Fruit fly (Drosophila melanogaster) whole organism, adult: Measurements from ENCODE around the gene Lcp65Ab2.

ENCODE experiments used
- CG11617 ChIP-seq: fragments of 200-800 bp; sonication (Bioruptor generic); optimal IDR thresholded peaks from 2 replicates; lab custom pipeline; 2017; ENCODE audit warnings: mild to moderate bottlenecking, missing biosample characterization, missing genetic modification reagents, missing genetic modification characterization
- CG12768 ChIP-seq: fragments of 200-800 bp; sonication (Bioruptor generic); optimal IDR thresholded peaks from 2 replicates; lab custom pipeline; 2017; ENCODE audit warnings: missing biosample characterization, missing genetic modification characterization, mild to moderate bottlenecking, moderate library complexity, missing genetic modification reagents
- CG14711 ChIP-seq: fragments of 200-800 bp; sonication (Bioruptor generic); optimal IDR thresholded peaks from 2 replicates; lab custom pipeline; 2018; ENCODE audit warnings: missing biosample characterization, mild to moderate bottlenecking, missing genetic modification characterization, moderate library complexity
- CG1620 ChIP-seq: fragments of 200-800 bp; sonication (Bioruptor generic); optimal IDR thresholded peaks from 2 replicates; lab custom pipeline; 2016; ENCODE audit warnings: missing biosample characterization, missing genetic modification characterization
- CG33017 ChIP-seq: fragments of 200-800 bp; sonication (Bioruptor generic); optimal IDR thresholded peaks from 2 replicates; lab custom pipeline; 2018; ENCODE audit warnings: missing biosample characterization, mild to moderate bottlenecking, missing genetic modification characterization, moderate library complexity
- CG5204 ChIP-seq: fragments of 200-800 bp; sonication (Bioruptor generic); optimal IDR thresholded peaks from 2 replicates; lab custom pipeline; 2016; ENCODE audit warnings: missing biosample characterization, missing genetic modification characterization
- CG7045 ChIP-seq: fragments of 200-800 bp; sonication (Bioruptor generic); optimal IDR thresholded peaks from 2 replicates; lab custom pipeline; 2017; ENCODE audit warnings: missing biosample characterization, mild to moderate bottlenecking, missing genetic modification characterization
- CG7101 ChIP-seq: fragments of 200-800 bp; sonication (Bioruptor generic); optimal IDR thresholded peaks from 2 replicates; lab custom pipeline; 2018; ENCODE audit warnings: missing biosample characterization, mild to moderate bottlenecking, missing genetic modification characterization, moderate library complexity
- Clk ChIP-seq: fragments of 200-800 bp; sonication (Bioruptor generic); optimal IDR thresholded peaks from 2 replicates; lab custom pipeline; 2017; ENCODE audit warnings: missing biosample characterization, missing genetic modification characterization
- Crg-1 ChIP-seq: fragments of 200-800 bp; sonication (Bioruptor generic); optimal IDR thresholded peaks from 2 replicates; lab custom pipeline; 2016; ENCODE audit warnings: missing biosample characterization, missing genetic modification characterization
- Hr96 ChIP-seq: fragments of 200-800 bp; sonication (Bioruptor generic); optimal IDR thresholded peaks from 2 replicates; lab custom pipeline; 2016; ENCODE audit warnings: missing biosample characterization, missing genetic modification characterization
- Mnt ChIP-seq: fragments of 200-800 bp; sonication (Bioruptor generic); optimal IDR thresholded peaks from 2 replicates; lab custom pipeline; 2016; ENCODE audit warnings: missing biosample characterization, mild to moderate bottlenecking, missing genetic modification characterization
- bab1 ChIP-seq: fragments of 200-800 bp; sonication (Bioruptor generic); optimal IDR thresholded peaks from 3 replicates; lab custom pipeline; 2019; ENCODE audit warnings: missing biosample characterization, mild to moderate bottlenecking, missing genetic modification characterization, moderate library complexity
- cic ChIP-seq: fragments of 200-800 bp; sonication (Bioruptor generic); optimal IDR thresholded peaks from 2 replicates; lab custom pipeline; 2017; ENCODE audit warnings: missing biosample characterization, mild to moderate bottlenecking, missing genetic modification characterization, moderate library complexity
- cnc ChIP-seq, 2 experiments: fragments of >200 bp; optimal IDR thresholded peaks; 2 replicates each; lab custom pipeline; 2017
- kay ChIP-seq: fragments of 200-800 bp; sonication (Bioruptor generic); peaks from one replicate; lab custom pipeline; 2016; ENCODE audit warnings: missing biosample characterization, missing genetic modification characterization, borderline replicate concordance
- ovo ChIP-seq: fragments of 200-800 bp; sonication (Bioruptor generic); optimal IDR thresholded peaks from 2 replicates; lab custom pipeline; 2016; ENCODE audit warnings: missing biosample characterization, missing genetic modification characterization
- pad ChIP-seq: fragments of 200-800 bp; sonication (Bioruptor generic); optimal IDR thresholded peaks from 3 replicates; lab custom pipeline; 2017; ENCODE audit warnings: missing biosample characterization, missing genetic modification characterization, mild to moderate bottlenecking, moderate library complexity, missing genetic modification reagents
- tj ChIP-seq: fragments of 200-800 bp; sonication (Bioruptor generic); optimal IDR thresholded peaks from 3 replicates; lab custom pipeline; 2017; ENCODE audit warnings: missing biosample characterization, mild to moderate bottlenecking, missing genetic modification characterization, moderate library complexity
- toe ChIP-seq: fragments of 200-800 bp; sonication (Bioruptor generic); optimal IDR thresholded peaks from 2 replicates; lab custom pipeline; 2016; ENCODE audit warnings: missing biosample characterization, missing genetic modification characterization

The Lcp65Ab2 gene

DNA sequence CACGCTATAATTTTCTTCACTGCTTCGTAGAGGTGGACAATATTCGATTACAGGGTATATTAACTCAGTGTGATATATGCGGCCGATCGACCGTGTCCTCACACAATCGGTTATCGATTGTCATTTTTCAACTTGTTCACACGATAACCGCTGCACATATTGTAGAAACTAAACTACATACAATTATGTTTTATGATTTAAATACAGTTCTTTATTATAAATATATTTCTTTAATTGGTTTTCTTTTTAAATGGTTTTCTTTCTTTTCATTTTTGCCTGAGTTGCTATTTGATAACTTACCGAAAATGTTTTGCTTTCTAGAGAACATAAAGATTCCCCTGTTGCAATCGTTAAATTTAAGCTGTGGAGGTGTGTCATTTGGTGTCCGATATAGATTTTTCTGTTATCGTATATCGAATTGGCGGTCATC lies 27.4 kb downstream of the Lcp65Ab2 start, which contains the start of the genes fmt and CG7376:
Gene fmt (minus strand): TSS at position 55 of the 430 bp plus-strand sequence.
Gene CG7376 (plus strand): TSS at position 423 of the 430 bp plus-strand sequence.
- TF ChIP-seq Crg-1 (GFP tag; lab: Kevin White, UChicago), result no peak
- TF ChIP-seq CG14711 (tag; lab: Kevin White, UChicago), result peak; percentile 48
- no peak for TF ChIP-seq cic (GFP tag; lab: Kevin White, UChicago)
- peak; percentile 30 for TF ChIP-seq CG7101 (tag; lab: Kevin White, UChicago)
- no peak for TF ChIP-seq Hr96 (GFP tag; lab: Kevin White, UChicago)
- TF ChIP-seq CG33017 (tag; lab: Kevin White, UChicago), result no peak
- peak; percentile 37 for TF ChIP-seq CG7045
- peak; percentile 24 for TF ChIP-seq toe (GFP tag; lab: Kevin White, UChicago)
- TF ChIP-seq pad, result no peak
- no peak for TF ChIP-seq CG5204 (GFP tag; lab: Kevin White, UChicago)
- TF ChIP-seq Mnt (GFP tag; lab: Kevin White, UChicago), result peak; percentile 20
- peak; percentile 32 for TF ChIP-seq CG12768 (GFP tag; lab: Kevin White, UChicago)
- no peak for TF ChIP-seq kay
- no peak for TF ChIP-seq tj (GFP tag; lab: Kevin White, UChicago)
- peak; percentile 3 for TF ChIP-seq CG1620 (GFP tag; lab: Kevin White, UChicago)
- TF ChIP-seq ovo (GFP tag; lab: Kevin White, UChicago), result no peak
- TF ChIP-seq bab1 (GFP tag; lab: Kevin White, UChicago), result no peak
- TF ChIP-seq CG11617 (GFP tag; lab: Kevin White, UChicago), result peak; percentile 27
- no peak for TF ChIP-seq cnc (optimal IDR thresholded peaks at IDR 0.05; lab: Kevin White, UChicago)
- TF ChIP-seq Clk (GFP tag; lab: Kevin White, UChicago), result no peak

DNA sequence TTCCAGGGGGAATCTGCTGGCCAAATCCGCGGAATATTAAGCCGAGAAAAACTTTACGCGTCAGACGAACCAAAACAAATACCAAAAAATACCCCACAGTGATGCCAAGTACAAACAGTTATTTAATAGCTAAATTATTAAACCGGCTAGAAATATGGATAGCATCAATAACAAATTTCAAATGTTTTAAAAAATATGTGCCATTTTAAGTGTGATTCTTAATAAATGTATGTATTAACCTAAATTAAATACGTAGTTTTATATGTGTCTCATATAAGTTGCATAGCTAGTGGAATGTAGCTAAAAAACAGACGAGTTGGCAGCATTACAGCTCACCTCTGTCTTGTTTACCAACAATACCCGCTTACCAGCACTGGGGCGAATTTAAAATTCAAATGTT lies 35.3 kb downstream of the Lcp65Ab2 start, which contains the start of gene CG10274:
Gene CG10274 (minus strand): TSS at position 54 of the 400 bp plus-strand sequence.
- TF ChIP-seq CG14711 (tag; lab: Kevin White, UChicago) (peak; percentile 76), tj (GFP tag; lab: Kevin White, UChicago) (peak; percentile 42), CG12768 (GFP tag; lab: Kevin White, UChicago) (peak; percentile 73), CG11617 (GFP tag; lab: Kevin White, UChicago) (peak; percentile 75), CG1620 (GFP tag; lab: Kevin White, UChicago) (peak; percentile 82), Hr96 (GFP tag; lab: Kevin White, UChicago) (peak; percentile 68), CG7045 (peak; percentile 67), toe (GFP tag; lab: Kevin White, UChicago) (peak; percentile 79), cnc (optimal IDR thresholded peaks at IDR 0.05; lab: Kevin White, UChicago) (no peak), bab1 (GFP tag; lab: Kevin White, UChicago) (peak; percentile 61), Crg-1 (GFP tag; lab: Kevin White, UChicago) (peak; percentile 74), pad (peak; percentile 70), CG5204 (GFP tag; lab: Kevin White, UChicago) (no peak), kay (no peak), cic (GFP tag; lab: Kevin White, UChicago) (peak; percentile 23), CG7101 (tag; lab: Kevin White, UChicago) (peak; percentile 77), ovo (GFP tag; lab: Kevin White, UChicago) (peak; percentile 52), Clk (GFP tag; lab: Kevin White, UChicago) (peak; percentile 52), CG33017 (tag; lab: Kevin White, UChicago) (peak; percentile 45), Mnt (GFP tag; lab: Kevin White, UChicago) (peak; percentile 41)

dm6 chr3L:6184884-6185438 lies 38.5 kb downstream of the Lcp65Ab2 start, which contains the start of the genes D19B and CG43293:
Gene D19B, minus strand, starts transcription at chr3L:6184920.
Gene CG43293, plus strand, starts transcription at chr3L:6185189.
- TF ChIP-seq kay (no peak), pad (peak; percentile 54), tj (GFP tag; lab: Kevin White, UChicago) (peak; percentile 78), CG7101 (tag; lab: Kevin White, UChicago) (peak; percentile 74), CG11617 (GFP tag; lab: Kevin White, UChicago) (peak; percentile 82), CG12768 (GFP tag; lab: Kevin White, UChicago) (peak; percentile 76), CG7045 (peak; percentile 78), Hr96 (GFP tag; lab: Kevin White, UChicago) (peak; percentile 65), cnc (optimal IDR thresholded peaks at IDR 0.05; lab: Kevin White, UChicago) (no peak), toe (GFP tag; lab: Kevin White, UChicago) (peak; percentile 60), Clk (GFP tag; lab: Kevin White, UChicago) (peak; percentile 66), CG33017 (tag; lab: Kevin White, UChicago) (peak; percentile 75), Mnt (GFP tag; lab: Kevin White, UChicago) (peak; percentile 100), ovo (GFP tag; lab: Kevin White, UChicago) (peak; percentile 3), CG1620 (GFP tag; lab: Kevin White, UChicago) (peak; percentile 76), cic (GFP tag; lab: Kevin White, UChicago) (peak; percentile 98), Crg-1 (GFP tag; lab: Kevin White, UChicago) (peak; percentile 54), CG14711 (tag; lab: Kevin White, UChicago) (peak; percentile 74), bab1 (GFP tag; lab: Kevin White, UChicago) (peak; percentile 84), CG5204 (GFP tag; lab: Kevin White, UChicago) (peak; percentile 64)

- TF ChIP-seq CG7045 (peak; percentile 27), CG11617 (GFP tag; lab: Kevin White, UChicago) (peak; percentile 61), cnc (optimal IDR thresholded peaks at IDR 0.05; lab: Kevin White, UChicago) (no peak), CG7101 (tag; lab: Kevin White, UChicago) (peak; percentile 72), CG12768 (GFP tag; lab: Kevin White, UChicago) (peak; percentile 1), CG33017 (tag; lab: Kevin White, UChicago) (peak; percentile 70), bab1 (GFP tag; lab: Kevin White, UChicago) (peak; percentile 79), tj (GFP tag; lab: Kevin White, UChicago) (peak; percentile 24), CG5204 (GFP tag; lab: Kevin White, UChicago) (peak; percentile 33), pad (no peak), ovo (GFP tag; lab: Kevin White, UChicago) (no peak), CG14711 (tag; lab: Kevin White, UChicago) (peak; percentile 27), Hr96 (GFP tag; lab: Kevin White, UChicago) (peak; percentile 31), Crg-1 (GFP tag; lab: Kevin White, UChicago) (no peak), Mnt (GFP tag; lab: Kevin White, UChicago) (peak; percentile 49), toe (GFP tag; lab: Kevin White, UChicago) (peak; percentile 53), kay (no peak), CG1620 (GFP tag; lab: Kevin White, UChicago) (peak; percentile 60), Clk (GFP tag; lab: Kevin White, UChicago) (no peak), cic (GFP tag; lab: Kevin White, UChicago) (no peak)
Observed at dm6 chr3L:6188995-6189927, 42.8 kb downstream of the Lcp65Ab2 start, which contains the start of the genes D19A and CG7386. Gene D19A, minus strand, starts transcription at chr3L:6189123. Gene CG7386, plus strand, starts transcription at chr3L:6189745.
